Worm (Caenorhabditis elegans): Measurements from ENCODE around the gene slcf-2.

DNA sequence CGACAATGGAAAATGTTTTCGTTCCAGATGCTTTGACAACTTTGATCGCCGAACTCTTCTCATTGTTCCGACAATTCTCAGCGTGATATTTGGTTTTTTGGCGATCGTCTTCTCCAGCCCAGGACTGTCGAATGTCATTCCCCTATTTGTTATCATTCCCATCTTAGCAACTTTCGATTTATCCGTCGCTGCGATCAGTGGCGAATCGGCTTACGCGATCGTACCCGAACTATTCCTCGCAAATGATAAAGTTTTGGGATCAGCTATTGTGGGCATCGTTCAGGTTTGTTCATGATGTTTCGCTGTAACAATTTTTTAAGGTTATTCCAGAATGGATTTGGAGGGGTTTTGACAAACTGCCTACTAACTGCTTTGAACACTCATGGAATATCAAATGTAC lies 3.1 kb downstream of the slcf-2 start:
- TF ChIP-seq him-1 (tag; optimal IDR thresholded peaks at IDR 0.05) (no peak), W03F9.2 (tag; optimal IDR thresholded peaks at IDR 0.05) (no peak)

Measured in whole organism, L4/young adult.